Fruit fly (Drosophila melanogaster) whole organism, embryonic: ENCODE data around the gene ara.

Source experiments
- Atf3 ChIP-seq: fragments of 200-800 bp; sonication (Bioruptor generic); optimal IDR thresholded peaks from 3 replicates; lab custom pipeline; 2016; ENCODE audit warnings: missing biosample characterization, missing genetic modification characterization
- Bgb ChIP-seq: fragments of 200-800 bp; sonication (Bioruptor generic); IDR thresholded peaks from 2 replicates; pipeline ENCODE4 v1.3.6; 2022; ENCODE audit warnings: missing biosample characterization, missing genetic modification characterization; ENCODE audit not compliant: partially characterized antibody
- CG10979 ChIP-seq: fragments of 200-800 bp; sonication (Bioruptor generic); optimal IDR thresholded peaks from 2 replicates; lab custom pipeline; 2018; ENCODE audit warnings: missing biosample characterization, mild to moderate bottlenecking, missing genetic modification characterization, moderate library complexity
- CG11093 ChIP-seq: fragments of 200-800 bp; sonication (Bioruptor generic); IDR thresholded peaks from 3 replicates; pipeline ENCODE4 v1.3.6; 2022; ENCODE audit warnings: missing biosample characterization, missing genetic modification characterization
- CG16815 ChIP-seq: fragments of 200-800 bp; sonication (Bioruptor generic); optimal IDR thresholded peaks from 3 replicates; lab custom pipeline; 2017; ENCODE audit warnings: missing biosample characterization, mild to moderate bottlenecking, missing genetic modification characterization
- CG18011 ChIP-seq: fragments of 200-800 bp; sonication (Bioruptor generic); optimal IDR thresholded peaks from 2 replicates; lab custom pipeline; 2017; ENCODE audit warnings: missing biosample characterization, missing genetic modification characterization, mild to moderate bottlenecking, moderate library complexity, missing genotype
- CG2678 ChIP-seq: fragments of 200-800 bp; sonication (Bioruptor generic); optimal IDR thresholded peaks from 3 replicates; lab custom pipeline; 2019; ENCODE audit warnings: missing biosample characterization, mild to moderate bottlenecking, missing genetic modification characterization, moderate library complexity
- CG3407 ChIP-seq: fragments of 200-800 bp; sonication (Bioruptor generic); optimal IDR thresholded peaks from 2 replicates; lab custom pipeline; 2018; ENCODE audit warnings: missing biosample characterization, mild to moderate bottlenecking, missing genetic modification characterization
- CG3726 ChIP-seq: fragments of 200-800 bp; sonication (Bioruptor generic); IDR thresholded peaks from 3 replicates; pipeline ENCODE4, ENCODE4 v1.3.6; 2022; ENCODE audit warnings: missing biosample characterization, missing genetic modification characterization
- CG4360 ChIP-seq: fragments of 200-800 bp; sonication (Bioruptor generic); IDR thresholded peaks from 2 replicates; pipeline ENCODE4 v1.3.6; 2022; ENCODE audit warnings: missing biosample characterization, missing genetic modification characterization
- CG5180 ChIP-seq: fragments of 200-800 bp; sonication (Bioruptor generic); optimal IDR thresholded peaks from 3 replicates; lab custom pipeline; 2017; ENCODE audit warnings: missing biosample characterization, missing genetic modification characterization, mild to moderate bottlenecking, moderate library complexity, missing genetic modification reagents
- CG7928 ChIP-seq: fragments of 200-800 bp; sonication (Bioruptor generic); optimal IDR thresholded peaks from 2 replicates; lab custom pipeline; 2017; ENCODE audit warnings: missing biosample characterization, mild to moderate bottlenecking, missing genetic modification characterization
- CG9727 ChIP-seq: fragments of 200-800 bp; sonication (Bioruptor generic); optimal IDR thresholded peaks from 3 replicates; lab custom pipeline; 2017; ENCODE audit warnings: missing biosample characterization, mild to moderate bottlenecking, missing genetic modification characterization
- CG9876 ChIP-seq: fragments of 200-800 bp; sonication (Bioruptor generic); optimal IDR thresholded peaks from 2 replicates; lab custom pipeline; 2016; ENCODE audit warnings: missing biosample characterization, missing genetic modification characterization
- Chrac-16 ChIP-seq: fragments of 200-800 bp; sonication (Bioruptor generic); optimal IDR thresholded peaks from 3 replicates; lab custom pipeline; 2016; ENCODE audit warnings: missing biosample characterization, missing genetic modification characterization
- Dfd ChIP-seq, 2 experiments: fragments of >200 bp; optimal IDR thresholded peaks; 2 replicates each; lab custom pipeline; 2017; ENCODE audit warnings: missing biosample characterization in 2 of 2, missing genetic modification characterization in 2 of 2
- E2f1 ChIP-seq: fragments of 200-800 bp; sonication (Bioruptor generic); IDR thresholded peaks from 2 replicates; pipeline ENCODE4 v1.3.6; 2022; ENCODE audit warnings: missing biosample characterization, missing genetic modification characterization
- ERR ChIP-seq: fragments of 200-800 bp; sonication (Bioruptor generic); optimal IDR thresholded peaks from 2 replicates; lab custom pipeline; 2016; ENCODE audit warnings: missing biosample characterization, missing genetic modification characterization
- HLH4C ChIP-seq: fragments of 200-800 bp; sonication (Bioruptor generic); IDR thresholded peaks from 3 replicates; pipeline ENCODE4 v1.3.6; 2022; ENCODE audit warnings: missing biosample characterization, missing genetic modification characterization; ENCODE audit not compliant: partially characterized antibody
- HmgD ChIP-seq: fragments of 200-800 bp; sonication (Bioruptor generic); optimal IDR thresholded peaks from 3 replicates; lab custom pipeline; 2016; ENCODE audit warnings: missing biosample characterization, missing genetic modification characterization
- MTF-1 ChIP-seq: fragments of 200-800 bp; sonication (Bioruptor generic); optimal IDR thresholded peaks from 2 replicates; lab custom pipeline; 2018; ENCODE audit warnings: missing biosample characterization, mild to moderate bottlenecking, missing genetic modification characterization, borderline replicate concordance
- NK7.1 ChIP-seq: fragments of 200-800 bp; sonication (Bioruptor generic); optimal IDR thresholded peaks from 3 replicates; lab custom pipeline; 2016; ENCODE audit warnings: missing biosample characterization, missing genetic modification characterization
- PHDP ChIP-seq: fragments of 200-800 bp; sonication (Bioruptor generic); optimal IDR thresholded peaks from 3 replicates; lab custom pipeline; 2018; ENCODE audit warnings: missing biosample characterization, mild to moderate bottlenecking, missing genetic modification characterization, moderate library complexity
- Side ChIP-seq: fragments of 200-800 bp; sonication (Bioruptor generic); optimal IDR thresholded peaks from 2 replicates; lab custom pipeline; 2016; ENCODE audit warnings: missing biosample characterization, missing genetic modification characterization
- Sry-β ChIP-seq: fragments of 200-800 bp; sonication (Bioruptor generic); optimal IDR thresholded peaks from 2 replicates; lab custom pipeline; 2018; ENCODE audit warnings: missing biosample characterization, mild to moderate bottlenecking, missing genetic modification characterization, moderate library complexity
- YL-1 ChIP-seq: fragments of 200-800 bp; sonication (Bioruptor generic); optimal IDR thresholded peaks from 3 replicates; lab custom pipeline; 2017; ENCODE audit warnings: missing biosample characterization, mild to moderate bottlenecking, missing genetic modification characterization
- al ChIP-seq: fragments of 200-800 bp; sonication (Bioruptor generic); IDR thresholded peaks from 2 replicates; pipeline ENCODE4 v1.3.6; 2022; ENCODE audit warnings: missing biosample characterization, missing genetic modification characterization
- aop ChIP-seq: fragments of 200-800 bp; sonication (Bioruptor generic); IDR thresholded peaks from 2 replicates; pipeline ENCODE4 v1.3.6; 2022; ENCODE audit warnings: missing biosample characterization, missing genetic modification characterization
- ase ChIP-seq: fragments of 200-800 bp; sonication (Bioruptor generic); IDR thresholded peaks from 3 replicates; pipeline ENCODE4 v1.3.6; 2022; ENCODE audit warnings: missing biosample characterization, missing genetic modification characterization
- chif ChIP-seq, 2 experiments: fragments of 200-800 bp; sonication (Bioruptor generic); optimal IDR thresholded peaks; 3 replicates each; lab custom pipeline; 2016; ENCODE audit warnings: missing biosample characterization in 2 of 2, missing genetic modification characterization in 2 of 2
- chm ChIP-seq: fragments of 200-800 bp; sonication (Bioruptor generic); IDR thresholded peaks from 2 replicates; pipeline ENCODE4 v1.3.6; 2022; ENCODE audit warnings: missing biosample characterization, missing genetic modification characterization
- crc ChIP-seq: fragments of 200-800 bp; sonication (Bioruptor generic); optimal IDR thresholded peaks from 2 replicates; lab custom pipeline; 2016; ENCODE audit warnings: missing biosample characterization, missing genetic modification characterization
- disco-r ChIP-seq: fragments of 200-800 bp; sonication (Bioruptor generic); optimal IDR thresholded peaks from 2 replicates; lab custom pipeline; 2016; ENCODE audit warnings: missing biosample characterization, missing genetic modification characterization
- dm ChIP-seq: fragments of 200-800 bp; sonication (Bioruptor generic); optimal IDR thresholded peaks from 3 replicates; lab custom pipeline; 2016; ENCODE audit warnings: missing biosample characterization, missing genetic modification characterization
- esg ChIP-seq: fragments of 200-800 bp; sonication (Bioruptor generic); conservative IDR thresholded peaks from 2 replicates; pipeline ENCODE4 v1.3.6; 2022; ENCODE audit warnings: missing biosample characterization, missing genetic modification characterization
- fd64A ChIP-seq: fragments of 200-800 bp; sonication (Bioruptor generic); optimal IDR thresholded peaks from 3 replicates; lab custom pipeline; 2018; ENCODE audit warnings: missing biosample characterization, mild to moderate bottlenecking, missing genetic modification characterization
- hb ChIP-seq: fragments of 200-800 bp; sonication (Bioruptor generic); IDR thresholded peaks from 3 replicates; pipeline ENCODE4 v1.3.6; 2022; ENCODE audit warnings: missing biosample characterization, missing genetic modification characterization; ENCODE audit not compliant: partially characterized antibody
- her ChIP-seq: fragments of 200-800 bp; sonication (Bioruptor generic); optimal IDR thresholded peaks from 2 replicates; lab custom pipeline; 2016; ENCODE audit warnings: missing biosample characterization, missing genetic modification characterization
- hkb ChIP-seq, 2 experiments: fragments of 200-800 bp in 1 of 2; fragments of >200 bp in 1 of 2; sonication (Bioruptor generic) in 1 of 2; IDR thresholded peaks in 1 of 2; optimal IDR thresholded peaks in 1 of 2; 2 replicates each; pipeline versions ENCODE4 v1.3.6 to Lab custom; 2017 to 2022; ENCODE audit warnings: missing biosample characterization in 1 of 2, missing genetic modification characterization in 1 of 2
- mam ChIP-seq: fragments of 200-800 bp; sonication (Bioruptor generic); optimal IDR thresholded peaks from 3 replicates; lab custom pipeline; 2016; ENCODE audit warnings: missing biosample characterization, missing genetic modification characterization
- mirr ChIP-seq: fragments of 200-800 bp; sonication (Bioruptor generic); optimal IDR thresholded peaks from 3 replicates; lab custom pipeline; 2018; ENCODE audit warnings: missing biosample characterization, mild to moderate bottlenecking, missing genetic modification characterization
- p53 ChIP-seq: fragments of 200-800 bp; sonication (Bioruptor generic); optimal IDR thresholded peaks from 2 replicates; lab custom pipeline; 2016; ENCODE audit warnings: missing biosample characterization, missing genetic modification characterization
- pan ChIP-seq, 4 experiments: fragments of >200 bp in 3 of 4; fragments of 200-800 bp in 1 of 4; sonication (Bioruptor generic) in 1 of 4; optimal IDR thresholded peaks in 3 of 4; IDR thresholded peaks in 1 of 4; 2 replicates each; pipeline versions ENCODE4 v1.3.6 to Lab custom; 2017 to 2022; ENCODE audit warnings: missing biosample characterization in 2 of 4, missing genetic modification characterization in 2 of 4, mixed read lengths in 1 of 4
- pum ChIP-seq: fragments of 200-800 bp; sonication (Bioruptor generic); optimal IDR thresholded peaks from 2 replicates; lab custom pipeline; 2016; ENCODE audit warnings: missing biosample characterization, missing genetic modification characterization
- sc ChIP-seq, 3 experiments: fragments of >200 bp in 2 of 3; fragments of 200-800 bp in 1 of 3; sonication (Bioruptor generic) in 1 of 3; optimal IDR thresholded peaks; 2 replicates in 2 of 3; 3 replicates in 1 of 3; lab custom pipeline; 2017; ENCODE audit warnings: mild to moderate bottlenecking in 1 of 3, missing biosample characterization in 1 of 3, missing genetic modification characterization in 1 of 3, missing genetic modification reagents in 1 of 3
- schlank ChIP-seq: fragments of 200-800 bp; sonication (Bioruptor generic); optimal IDR thresholded peaks from 2 replicates; lab custom pipeline; 2018; ENCODE audit warnings: missing biosample characterization, mild to moderate bottlenecking, missing genetic modification characterization
- tap ChIP-seq: fragments of 200-800 bp; optimal IDR thresholded peaks from 3 replicates; lab custom pipeline; 2019; ENCODE audit warnings: missing biosample characterization, mild to moderate bottlenecking, missing genetic modification characterization, moderate library complexity
- tll ChIP-seq, 2 experiments: fragments of 200-800 bp in 1 of 2; fragments of >200 bp in 1 of 2; sonication (Bioruptor generic) in 1 of 2; optimal IDR thresholded peaks; 2 replicates each; lab custom pipeline; 2017 to 2019; ENCODE audit warnings: missing biosample characterization in 2 of 2, missing genetic modification characterization in 2 of 2, mild to moderate bottlenecking in 1 of 2, moderate library complexity in 1 of 2

ara gene

DNA sequence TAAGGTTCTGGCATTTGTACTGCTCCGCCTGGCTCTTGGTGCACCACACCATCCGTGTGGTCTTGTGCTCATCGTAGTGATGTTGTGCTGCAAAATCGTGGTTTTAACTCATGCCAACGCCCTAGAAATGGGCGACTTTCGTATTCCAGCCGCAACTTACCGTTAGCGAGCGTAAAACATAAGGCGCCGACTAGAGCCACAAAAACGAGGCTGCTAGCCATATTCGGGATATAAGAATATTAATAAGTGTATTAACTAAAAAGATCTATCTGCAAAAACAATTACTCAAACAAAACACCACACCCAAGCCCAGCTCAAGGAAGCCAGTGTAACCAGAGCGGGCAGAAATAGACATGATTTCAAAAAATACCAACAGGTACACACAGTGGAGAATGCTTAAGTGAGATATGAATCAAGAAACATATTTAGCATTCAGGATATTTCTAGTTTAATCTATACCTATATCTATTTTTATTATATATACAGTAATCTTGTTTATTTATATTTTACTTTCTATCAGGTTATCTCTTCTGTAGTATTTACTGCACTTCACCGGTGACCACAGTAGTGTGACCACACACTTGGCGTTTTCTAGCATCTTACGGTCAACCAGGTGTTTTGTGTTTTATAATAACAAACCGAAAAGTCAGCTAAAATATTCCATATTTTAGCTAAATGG lies 46.9 kb upstream of the ara start, which contains the start of the genes Tsf2 and CG34242 (continued):
- TF ChIP-seq CG7928 (GFP tag; lab: Kevin White, UChicago), result peak; percentile 42
- peak; percentile 93 for TF ChIP-seq CG2678 (tag; lab: Kevin White, UChicago)
- TF ChIP-seq CG4360 (GFP tag; lab: Robert Waterston, UW), result peak; percentile 63
- TF ChIP-seq Sry-β (GFP tag; lab: Kevin White, UChicago), result no peak
- TF ChIP-seq tap (tag; lab: Kevin White, UChicago), result no peak
- no peak for TF ChIP-seq pan (optimal IDR thresholded peaks at IDR 0.05; lab: Kevin White, UChicago)
- TF ChIP-seq pan (GFP tag; optimal IDR thresholded peaks at IDR 0.05 in 1 of 2, IDR thresholded peaks at IDR 0.05 in 1 of 2), result peak in 1 of 2 experiments; percentile 96
- TF ChIP-seq al (GFP tag; lab: Robert Waterston, UW), result peak; percentile 79
- TF ChIP-seq CG11093 (GFP tag; lab: Robert Waterston, UW), result peak; percentile 75; the same call in 2 of the 3 replicates
- TF ChIP-seq Atf3, result no peak
- no peak for TF ChIP-seq disco-r (GFP tag; lab: Kevin White, UChicago)
- no peak for TF ChIP-seq dm
- TF ChIP-seq fd64A (GFP tag; lab: Kevin White, UChicago), result no peak
- no peak for TF ChIP-seq p53 (GFP tag; lab: Kevin White, UChicago)
- no peak for TF ChIP-seq Chrac-16 (GFP tag; lab: Kevin White, UChicago)
- no peak for TF ChIP-seq chm (GFP tag; lab: Robert Waterston, UW)
- no peak for TF ChIP-seq hkb (optimal IDR thresholded peaks at IDR 0.05; lab: Kevin White, UChicago)
- peak; percentile 85 for TF ChIP-seq hkb (GFP tag; IDR thresholded peaks at IDR 0.05; lab: Robert Waterston, UW)
- TF ChIP-seq PHDP (tag; lab: Kevin White, UChicago), result peak; percentile 6
- no peak for TF ChIP-seq CG9727 (GFP tag; lab: Kevin White, UChicago)
- TF ChIP-seq Dfd (GFP tag; optimal IDR thresholded peaks at IDR 0.05; lab: Kevin White, UChicago), result no peak
- no peak for TF ChIP-seq NK7.1
- TF ChIP-seq mirr, result no peak
- TF ChIP-seq mam (GFP tag; lab: Kevin White, UChicago), result peak; percentile 21
- no peak for TF ChIP-seq CG9876 (GFP tag; lab: Kevin White, UChicago)
- TF ChIP-seq YL-1, result peak; percentile 87
- no peak for TF ChIP-seq sc (optimal IDR thresholded peaks at IDR 0.05; lab: Kevin White, UChicago)
- TF ChIP-seq sc (GFP tag; optimal IDR thresholded peaks at IDR 0.05; lab: Kevin White, UChicago), result no peak
- no peak for TF ChIP-seq Side (GFP tag; lab: Kevin White, UChicago)
- no peak for TF ChIP-seq her (GFP tag; lab: Kevin White, UChicago)
- peak; percentile 93 for TF ChIP-seq E2f1 (GFP tag; lab: Robert Waterston, UW)
- TF ChIP-seq esg (GFP tag; lab: Robert Waterston, UW), result peak; percentile 97
- TF ChIP-seq schlank (tag; lab: Kevin White, UChicago), result no peak
- TF ChIP-seq CG18011 (GFP tag; lab: Kevin White, UChicago), result no peak
- TF ChIP-seq CG16815 (GFP tag; lab: Kevin White, UChicago), result no peak
- no peak for TF ChIP-seq chif (GFP tag; optimal IDR thresholded peaks at IDR 0.05; lab: Kevin White, UChicago)
- TF ChIP-seq ERR, result no peak
- no peak for TF ChIP-seq Bgb
- no peak for TF ChIP-seq hb
- no peak for TF ChIP-seq HmgD (GFP tag; lab: Kevin White, UChicago)
- no peak for TF ChIP-seq HLH4C (GFP tag; lab: Robert Waterston, UW)
- TF ChIP-seq crc (GFP tag; lab: Kevin White, UChicago), result no peak
- TF ChIP-seq aop (GFP tag; lab: Robert Waterston, UW), result no peak
- peak; percentile 85 for TF ChIP-seq CG10979 (tag; lab: Kevin White, UChicago)
- TF ChIP-seq pum, result no peak
- TF ChIP-seq tll (GFP tag; optimal IDR thresholded peaks at IDR 0.05; lab: Kevin White, UChicago), result no peak
- TF ChIP-seq CG3407 (GFP tag; lab: Kevin White, UChicago), result peak; percentile 11
- TF ChIP-seq CG5180, result no peak
- TF ChIP-seq MTF-1 (GFP tag; lab: Kevin White, UChicago), result peak; percentile 39
- TF ChIP-seq CG3726 (GFP tag; lab: Robert Waterston, UW), result peak; percentile 84; the same call in 2 of the 3 replicates
- peak; percentile 94 for TF ChIP-seq ase (GFP tag; lab: Robert Waterston, UW)
